Fruit fly (Drosophila melanogaster) whole organism, embryonic: Measurements from ENCODE around the gene Eip75B.

Experiments used
- Atf6 ChIP-seq: fragments of 200-800 bp; sonication (Bioruptor generic); IDR thresholded peaks from 2 replicates; pipeline ENCODE4 v1.3.6; 2022; ENCODE audit warnings: missing biosample characterization, missing genetic modification characterization
- Bgb ChIP-seq: fragments of 200-800 bp; sonication (Bioruptor generic); IDR thresholded peaks from 2 replicates; pipeline ENCODE4 v1.3.6; 2022; ENCODE audit warnings: missing biosample characterization, missing genetic modification characterization; ENCODE audit not compliant: partially characterized antibody
- CG1024 ChIP-seq: fragments of 200-800 bp; sonication (Bioruptor generic); IDR thresholded peaks from 2 replicates; pipeline ENCODE4 v1.3.6; 2022; ENCODE audit warnings: missing biosample characterization, missing genetic modification characterization
- CG11398 ChIP-seq: fragments of 200-800 bp; sonication (Bioruptor generic); optimal IDR thresholded peaks from 2 replicates; lab custom pipeline; 2016; ENCODE audit warnings: missing biosample characterization, missing genetic modification characterization
- CG12659 ChIP-seq: fragments of 200-800 bp; sonication (Bioruptor generic); optimal IDR thresholded peaks from 3 replicates; lab custom pipeline; 2017; ENCODE audit warnings: mild to moderate bottlenecking, missing biosample characterization, missing genetic modification reagents, missing genetic modification characterization
- CG13296 ChIP-seq: fragments of 200-800 bp; sonication (Bioruptor generic); optimal IDR thresholded peaks from 3 replicates; lab custom pipeline; 2018; ENCODE audit warnings: missing biosample characterization, mild to moderate bottlenecking, missing genetic modification characterization
- CG15269 ChIP-seq: fragments of 200-800 bp; sonication (Bioruptor generic); optimal IDR thresholded peaks from 2 replicates; lab custom pipeline; 2018; ENCODE audit warnings: missing biosample characterization, mild to moderate bottlenecking, missing genetic modification characterization, moderate library complexity
- CG15696 ChIP-seq: fragments of 200-800 bp; sonication (Bioruptor generic); optimal IDR thresholded peaks from 2 replicates; lab custom pipeline; 2019; ENCODE audit warnings: missing biosample characterization, mild to moderate bottlenecking, missing genetic modification characterization, moderate library complexity
- CG16779 ChIP-seq: fragments of 200-800 bp; sonication (Bioruptor generic); IDR thresholded peaks from 2 replicates; pipeline ENCODE4 v1.3.6; 2022; ENCODE audit warnings: missing biosample characterization, missing genetic modification characterization
- CG17359 ChIP-seq: fragments of 200-800 bp; sonication (Bioruptor generic); optimal IDR thresholded peaks from 3 replicates; lab custom pipeline; 2018; ENCODE audit warnings: missing biosample characterization, mild to moderate bottlenecking, missing genetic modification characterization, moderate library complexity
- CG17385 ChIP-seq: fragments of 200-800 bp; sonication (Bioruptor generic); optimal IDR thresholded peaks from 3 replicates; lab custom pipeline; 2018; ENCODE audit warnings: missing biosample characterization, mild to moderate bottlenecking, missing genetic modification characterization
- CG17912 ChIP-seq: fragments of 200-800 bp; sonication (Bioruptor generic); optimal IDR thresholded peaks from 2 replicates; lab custom pipeline; 2018; ENCODE audit warnings: missing biosample characterization, mild to moderate bottlenecking, missing genetic modification characterization
- CG18476 ChIP-seq: fragments of 200-800 bp; sonication (Bioruptor generic); optimal IDR thresholded peaks from 2 replicates; lab custom pipeline; 2016; ENCODE audit warnings: missing biosample characterization, mild to moderate bottlenecking, missing genetic modification characterization
- CG30020 ChIP-seq: fragments of 200-800 bp; optimal IDR thresholded peaks from 2 replicates; lab custom pipeline; 2019; ENCODE audit warnings: missing biosample characterization, mild to moderate bottlenecking, missing genetic modification characterization, moderate library complexity
- CG31365 ChIP-seq: fragments of 200-800 bp; sonication (Bioruptor generic); optimal IDR thresholded peaks from 2 replicates; lab custom pipeline; 2018; ENCODE audit warnings: missing biosample characterization, mild to moderate bottlenecking, missing genetic modification characterization
- CG32532 ChIP-seq: fragments of 200-800 bp; sonication (Bioruptor generic); IDR thresholded peaks from 2 replicates; pipeline ENCODE4 v1.3.6; 2022; ENCODE audit warnings: missing biosample characterization, missing genetic modification characterization
- CG34224 ChIP-seq: fragments of 200-800 bp; sonication (Bioruptor generic); IDR thresholded peaks from 3 replicates; pipeline ENCODE4 v1.3.6; 2022; ENCODE audit warnings: missing biosample characterization, missing genetic modification characterization; ENCODE audit not compliant: partially characterized antibody
- CG4360 ChIP-seq: fragments of 200-800 bp; sonication (Bioruptor generic); IDR thresholded peaks from 2 replicates; pipeline ENCODE4 v1.3.6; 2022; ENCODE audit warnings: missing biosample characterization, missing genetic modification characterization
- CG7928 ChIP-seq: fragments of 200-800 bp; sonication (Bioruptor generic); optimal IDR thresholded peaks from 2 replicates; lab custom pipeline; 2017; ENCODE audit warnings: missing biosample characterization, mild to moderate bottlenecking, missing genetic modification characterization
- CG8290 ChIP-seq, 3 experiments: fragments of 200-800 bp; sonication (Bioruptor generic); optimal IDR thresholded peaks; 2 replicates each; lab custom pipeline; 2016 to 2019; ENCODE audit warnings: missing biosample characterization in 3 of 3, missing genetic modification characterization in 3 of 3, mild to moderate bottlenecking in 2 of 3, moderate library complexity in 1 of 3
- CG9727 ChIP-seq: fragments of 200-800 bp; sonication (Bioruptor generic); optimal IDR thresholded peaks from 3 replicates; lab custom pipeline; 2017; ENCODE audit warnings: missing biosample characterization, mild to moderate bottlenecking, missing genetic modification characterization
- Doc2 ChIP-seq: fragments of 200-800 bp; sonication (Bioruptor generic); IDR thresholded peaks from 2 replicates; pipeline ENCODE4 v1.3.6; 2022; ENCODE audit warnings: missing biosample characterization, missing genetic modification characterization
- E2f1 ChIP-seq: fragments of 200-800 bp; sonication (Bioruptor generic); IDR thresholded peaks from 2 replicates; pipeline ENCODE4 v1.3.6; 2022; ENCODE audit warnings: missing biosample characterization, missing genetic modification characterization
- Ets65A ChIP-seq: fragments of 200-800 bp; sonication (Bioruptor generic); peaks from one replicate; lab custom pipeline; 2016; ENCODE audit warnings: missing biosample characterization, missing genetic modification characterization
- Gug ChIP-seq: fragments of 200-800 bp; sonication (Bioruptor generic); IDR thresholded peaks from 4 replicates; pipeline ENCODE4 v1.3.6; 2022; ENCODE audit warnings: missing biosample characterization, missing genetic modification characterization
- Hand ChIP-seq: fragments of 200-800 bp; sonication (Bioruptor generic); optimal IDR thresholded peaks from 2 replicates; lab custom pipeline; 2017; ENCODE audit warnings: mild to moderate bottlenecking, missing biosample characterization, missing genetic modification reagents, missing genetic modification characterization
- Hmr ChIP-seq: fragments of 200-800 bp; sonication (Bioruptor generic); optimal IDR thresholded peaks from 3 replicates; lab custom pipeline; 2017; ENCODE audit warnings: mild to moderate bottlenecking, missing biosample characterization, missing genetic modification reagents, missing genetic modification characterization
- Mrtf ChIP-seq: fragments of 200-800 bp; sonication (Bioruptor generic); IDR thresholded peaks from 3 replicates; pipeline ENCODE4 v1.3.6; 2022; ENCODE audit warnings: missing biosample characterization, missing genetic modification characterization
- Neu2 ChIP-seq: fragments of 200-800 bp; sonication (Bioruptor generic); optimal IDR thresholded peaks from 3 replicates; lab custom pipeline; 2016; ENCODE audit warnings: missing biosample characterization, missing genetic modification characterization, borderline replicate concordance
- Opbp ChIP-seq: fragments of 200-800 bp; sonication (Bioruptor generic); IDR thresholded peaks from 3 replicates; pipeline ENCODE4 v1.3.6; 2022; ENCODE audit warnings: missing biosample characterization, missing genetic modification characterization; ENCODE audit not compliant: partially characterized antibody
- Ptx1 ChIP-seq: fragments of 200-800 bp; sonication (Bioruptor generic); IDR thresholded peaks from 2 replicates; pipeline ENCODE4 v1.3.6; 2022; ENCODE audit warnings: missing biosample characterization, missing genetic modification characterization
- Sox102F ChIP-seq: fragments of 200-800 bp; sonication (Bioruptor generic); optimal IDR thresholded peaks from 2 replicates; lab custom pipeline; 2018; ENCODE audit warnings: missing biosample characterization, mild to moderate bottlenecking, missing genetic modification characterization, moderate library complexity
- Spps ChIP-seq: fragments of 200-800 bp; sonication (Bioruptor generic); optimal IDR thresholded peaks from 2 replicates; lab custom pipeline; 2018; ENCODE audit warnings: missing biosample characterization, mild to moderate bottlenecking, missing genetic modification characterization
- br ChIP-seq: fragments of >200 bp; optimal IDR thresholded peaks from 2 replicates; lab custom pipeline; 2017
- cad ChIP-seq: fragments of >200 bp; optimal IDR thresholded peaks from 2 replicates; lab custom pipeline; 2017; ENCODE audit warnings: missing biosample characterization, missing genetic modification characterization
- cas ChIP-seq: fragments of 200-800 bp; sonication (Bioruptor generic); IDR thresholded peaks from 2 replicates; pipeline ENCODE4 v1.3.6; 2022; ENCODE audit warnings: missing biosample characterization, missing genetic modification characterization
- caup ChIP-seq: fragments of 200-800 bp; sonication (Bioruptor generic); optimal IDR thresholded peaks from 3 replicates; lab custom pipeline; 2017; ENCODE audit warnings: missing biosample characterization, mild to moderate bottlenecking, missing genetic modification characterization, moderate library complexity; ENCODE audit not compliant: severe bottlenecking
- chif ChIP-seq, 2 experiments: fragments of 200-800 bp; sonication (Bioruptor generic); optimal IDR thresholded peaks; 3 replicates each; lab custom pipeline; 2016; ENCODE audit warnings: missing biosample characterization in 2 of 2, missing genetic modification characterization in 2 of 2
- chinmo ChIP-seq: fragments of 200-800 bp; sonication (Bioruptor generic); IDR thresholded peaks from 4 replicates; pipeline ENCODE4 v1.3.6; 2022; ENCODE audit warnings: missing biosample characterization, missing genetic modification characterization; ENCODE audit not compliant: partially characterized antibody
- dimm ChIP-seq: fragments of 200-800 bp; sonication (Bioruptor generic); IDR thresholded peaks from 2 replicates; pipeline ENCODE4 v1.3.6; 2022; ENCODE audit warnings: missing biosample characterization, missing genetic modification characterization
- mirr ChIP-seq: fragments of 200-800 bp; sonication (Bioruptor generic); optimal IDR thresholded peaks from 3 replicates; lab custom pipeline; 2018; ENCODE audit warnings: missing biosample characterization, mild to moderate bottlenecking, missing genetic modification characterization
- odd ChIP-seq: fragments of 200-800 bp; sonication (Bioruptor generic); optimal IDR thresholded peaks from 2 replicates; lab custom pipeline; 2017; ENCODE audit warnings: missing biosample characterization, mild to moderate bottlenecking, missing genetic modification characterization
- phol ChIP-seq: fragments of 200-800 bp; sonication (Bioruptor generic); optimal IDR thresholded peaks from 3 replicates; lab custom pipeline; 2018; ENCODE audit warnings: missing biosample characterization, mild to moderate bottlenecking, missing genetic modification characterization, moderate library complexity
- pros ChIP-seq: fragments of 200-800 bp; sonication (Bioruptor generic); optimal IDR thresholded peaks from 3 replicates; lab custom pipeline; 2019; ENCODE audit warnings: missing biosample characterization, mild to moderate bottlenecking, missing genetic modification characterization, moderate library complexity
- schlank ChIP-seq: fragments of 200-800 bp; sonication (Bioruptor generic); optimal IDR thresholded peaks from 2 replicates; lab custom pipeline; 2018; ENCODE audit warnings: missing biosample characterization, mild to moderate bottlenecking, missing genetic modification characterization
- so ChIP-seq: fragments of 200-800 bp; sonication (Bioruptor generic); IDR thresholded peaks from 3 replicates; pipeline ENCODE4 v1.3.6; 2022; ENCODE audit warnings: missing biosample characterization, missing genetic modification characterization
- unc-4 ChIP-seq: fragments of 200-800 bp; sonication (Bioruptor generic); IDR thresholded peaks from 2 replicates; pipeline ENCODE4 v1.3.6; 2022; ENCODE audit warnings: missing biosample characterization, missing genetic modification characterization; ENCODE audit not compliant: partially characterized antibody
- wek ChIP-seq: fragments of 200-800 bp; sonication (Bioruptor generic); optimal IDR thresholded peaks from 3 replicates; lab custom pipeline; 2018; ENCODE audit warnings: missing biosample characterization, mild to moderate bottlenecking, missing genetic modification characterization, moderate library complexity

Eip75B gene

DNA sequence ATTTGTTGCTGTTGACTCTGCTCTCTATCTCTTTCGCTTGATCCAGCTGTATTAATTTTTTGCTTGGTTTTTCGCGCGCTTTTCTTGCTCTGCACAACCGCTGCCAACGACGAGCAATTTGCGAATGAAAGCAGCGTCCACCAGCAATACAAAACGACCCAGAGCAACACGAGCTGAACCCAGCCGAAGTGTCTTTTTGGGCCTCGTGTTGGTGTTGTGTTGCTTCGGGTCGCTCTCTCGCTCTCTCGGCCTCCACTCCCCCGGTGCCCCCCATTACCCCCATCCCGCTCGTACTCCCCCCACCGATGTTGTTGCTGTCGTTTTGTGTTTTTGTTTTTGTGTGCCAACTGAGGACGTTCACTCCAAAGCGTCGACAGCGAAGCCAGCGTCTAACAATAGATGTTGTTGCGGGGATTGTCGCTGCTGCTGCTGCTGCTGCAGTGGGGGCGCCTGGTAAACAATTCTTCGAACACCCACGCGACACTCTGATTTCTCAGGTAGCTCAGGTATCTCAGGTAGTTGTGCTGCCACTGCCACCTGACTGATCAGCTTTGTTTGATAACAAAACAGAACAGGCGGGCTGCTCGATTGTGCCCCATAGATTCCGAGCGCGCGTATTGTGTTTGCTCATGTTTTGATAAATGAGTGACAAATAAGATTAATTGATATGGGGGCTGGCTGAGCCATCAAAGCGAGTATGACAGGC is 93.3 kb downstream of the Eip75B start (continued):
- peak; percentile 37 for TF ChIP-seq Hand (GFP tag; lab: Kevin White, UChicago)
- TF ChIP-seq odd (GFP tag; lab: Kevin White, UChicago), result peak; percentile 73
- peak; percentile 29 for TF ChIP-seq CG17359 (tag; lab: Kevin White, UChicago)
- 0 out of 4 replicates have a peak, but pooled peaks have one; percentile 5 for TF ChIP-seq Gug (GFP tag; lab: Robert Waterston, UW)
- peak; percentile 56 for TF ChIP-seq CG13296
- TF ChIP-seq CG31365 (tag; lab: Kevin White, UChicago), result peak; percentile 21
- TF ChIP-seq Ptx1 (GFP tag; lab: Robert Waterston, UW), result no peak; the same call in 1 of the 2 replicates
- TF ChIP-seq Hmr (GFP tag; lab: Kevin White, UChicago), result peak; percentile 47
- TF ChIP-seq wek (GFP tag; lab: Kevin White, UChicago), result no peak
- TF ChIP-seq Sox102F (GFP tag; lab: Kevin White, UChicago), result peak; percentile 83
- TF ChIP-seq CG4360 (GFP tag; lab: Robert Waterston, UW), result peak; percentile 83
- TF ChIP-seq Ets65A (GFP tag; lab: Kevin White, UChicago), result peak; percentile 3
- TF ChIP-seq pros (GFP tag; lab: Kevin White, UChicago), result peak; percentile 19
- TF ChIP-seq CG15269, result peak; percentile 31
- no peak for TF ChIP-seq CG9727 (GFP tag; lab: Kevin White, UChicago)
- TF ChIP-seq chinmo, result peak; percentile 98
- no peak for TF ChIP-seq dimm (GFP tag; lab: Robert Waterston, UW)
- peak; percentile 48; the same call in 1 of the 3 replicates for TF ChIP-seq so (GFP tag; lab: Robert Waterston, UW)
- peak; percentile 11; the same call in 1 of the 2 replicates for TF ChIP-seq CG16779
- TF ChIP-seq schlank (tag; lab: Kevin White, UChicago), result no peak
- TF ChIP-seq CG32532 (GFP tag; lab: Robert Waterston, UW), result peak; percentile 63
- no peak for TF ChIP-seq Doc2 (GFP tag; lab: Robert Waterston, UW)
- TF ChIP-seq Atf6 (GFP tag; lab: Robert Waterston, UW), result 0 out of 2 replicates have a peak, but pooled peaks have one; percentile 29
- TF ChIP-seq CG7928 (GFP tag; lab: Kevin White, UChicago), result no peak
- peak; percentile 20; the same call in 1 of the 2 replicates for TF ChIP-seq unc-4 (GFP tag; lab: Robert Waterston, UW)
- no peak for TF ChIP-seq CG30020 (tag; lab: Kevin White, UChicago)
- no peak for TF ChIP-seq CG15696 (tag; lab: Kevin White, UChicago)
- TF ChIP-seq CG17385 (GFP tag; lab: Kevin White, UChicago), result peak; percentile 40
- peak; percentile 63; the same call in 1 of the 2 replicates for TF ChIP-seq Bgb (GFP tag; lab: Robert Waterston, UW)
- TF ChIP-seq CG8290 (GFP tag; optimal IDR thresholded peaks at IDR 0.05; lab: Kevin White, UChicago), result no peak
- TF ChIP-seq CG8290 (tag; optimal IDR thresholded peaks at IDR 0.05; lab: Kevin White, UChicago), result peak in 1 of 2 experiments; percentile 88
- no peak for TF ChIP-seq cad (GFP tag; lab: Kevin White, UChicago)
- peak; percentile 44; the same call in 1 of the 3 replicates for TF ChIP-seq Opbp (GFP tag; lab: Robert Waterston, UW)
- TF ChIP-seq CG34224 (GFP tag; lab: Robert Waterston, UW), result peak; percentile 60; the same call in 2 of the 3 replicates
- peak; percentile 67 for TF ChIP-seq mirr (GFP tag; lab: Kevin White, UChicago)
- TF ChIP-seq chif (GFP tag; optimal IDR thresholded peaks at IDR 0.05; lab: Kevin White, UChicago), result no peak
- no peak for TF ChIP-seq Spps (tag; lab: Kevin White, UChicago)
- TF ChIP-seq E2f1 (GFP tag; lab: Robert Waterston, UW), result peak; percentile 39; the same call in 1 of the 2 replicates
- TF ChIP-seq Neu2 (GFP tag; lab: Kevin White, UChicago), result no peak
- TF ChIP-seq CG11398 (GFP tag; lab: Kevin White, UChicago), result no peak
- TF ChIP-seq br, result no peak
- no peak for TF ChIP-seq phol (tag; lab: Kevin White, UChicago)
- peak; percentile 41; the same call in 1 of the 2 replicates for TF ChIP-seq cas
- no peak for TF ChIP-seq CG18476 (GFP tag; lab: Kevin White, UChicago)
- peak; percentile 54 for TF ChIP-seq caup (GFP tag; lab: Kevin White, UChicago)
- TF ChIP-seq Mrtf (GFP tag; lab: Robert Waterston, UW), result no peak
- TF ChIP-seq CG12659 (GFP tag; lab: Kevin White, UChicago), result peak; percentile 27
- TF ChIP-seq CG17912 (GFP tag; lab: Kevin White, UChicago), result peak; percentile 21
- TF ChIP-seq CG1024, result no peak
